Worm (Caenorhabditis elegans) whole organism, late embryonic: ENCODE data around the gene Y38C1AA.1.

ENCODE experiments used
- hlh-30 ChIP-seq: sonication (generic microtip); optimal IDR thresholded peaks from 2 replicates; lab custom pipeline; 2017; ENCODE audit warnings: antibody characterized with exemption, missing genetic modification characterization, missing compliant biosample characterization; ENCODE audit not compliant: insufficient read depth
- madf-2 ChIP-seq: sonication (generic microtip); optimal IDR thresholded peaks from 2 replicates; lab custom pipeline; 2017; ENCODE audit warnings: missing genetic modification characterization, missing compliant biosample characterization
- nhr-11 ChIP-seq: fragments of 150-350 bp; optimal IDR thresholded peaks from 2 replicates; lab custom pipeline; 2014; ENCODE audit warnings: missing biosample characterization, missing genetic modification characterization
- sdc-2 ChIP-seq: sonication (generic microtip); optimal IDR thresholded peaks from 2 replicates; lab custom pipeline; 2016; ENCODE audit warnings: missing genotype, missing genetic modification characterization, missing compliant biosample characterization
- sox-2 ChIP-seq: fragments of 200-800 bp; sonication (Bioruptor generic); IDR thresholded peaks from 2 replicates; pipeline ENCODE4 v1.3.6; 2022; ENCODE audit warnings: missing genetic modification reagents, missing genetic modification characterization, missing compliant biosample characterization
- sox-4 ChIP-seq: sonication (generic microtip); optimal IDR thresholded peaks from 2 replicates; lab custom pipeline; 2017; ENCODE audit warnings: mild to moderate bottlenecking, missing genetic modification characterization, inconsistent platforms, missing compliant biosample characterization

ce11 chrIV:204998-205397 lies 3.0 kb upstream of the Y38C1AA.1 start, which contains the start of gene coa-1:
- no peak for TF ChIP-seq sox-4 (tag; lab: Kevin White, UChicago)
- no peak for TF ChIP-seq nhr-11 (tag; lab: Kevin White, UChicago)
- TF ChIP-seq sdc-2 (tag; lab: Kevin White, UChicago), result no peak
- no peak for TF ChIP-seq hlh-30 (tag; lab: Kevin White, UChicago)
- TF ChIP-seq madf-2 (tag; lab: Kevin White, UChicago), result no peak
- no peak for TF ChIP-seq sox-2 (GFP tag; lab: Robert Waterston, UW)
